ENCODE assay signal across 2 fruit fly cellular contexts in the genomic region with DNA sequence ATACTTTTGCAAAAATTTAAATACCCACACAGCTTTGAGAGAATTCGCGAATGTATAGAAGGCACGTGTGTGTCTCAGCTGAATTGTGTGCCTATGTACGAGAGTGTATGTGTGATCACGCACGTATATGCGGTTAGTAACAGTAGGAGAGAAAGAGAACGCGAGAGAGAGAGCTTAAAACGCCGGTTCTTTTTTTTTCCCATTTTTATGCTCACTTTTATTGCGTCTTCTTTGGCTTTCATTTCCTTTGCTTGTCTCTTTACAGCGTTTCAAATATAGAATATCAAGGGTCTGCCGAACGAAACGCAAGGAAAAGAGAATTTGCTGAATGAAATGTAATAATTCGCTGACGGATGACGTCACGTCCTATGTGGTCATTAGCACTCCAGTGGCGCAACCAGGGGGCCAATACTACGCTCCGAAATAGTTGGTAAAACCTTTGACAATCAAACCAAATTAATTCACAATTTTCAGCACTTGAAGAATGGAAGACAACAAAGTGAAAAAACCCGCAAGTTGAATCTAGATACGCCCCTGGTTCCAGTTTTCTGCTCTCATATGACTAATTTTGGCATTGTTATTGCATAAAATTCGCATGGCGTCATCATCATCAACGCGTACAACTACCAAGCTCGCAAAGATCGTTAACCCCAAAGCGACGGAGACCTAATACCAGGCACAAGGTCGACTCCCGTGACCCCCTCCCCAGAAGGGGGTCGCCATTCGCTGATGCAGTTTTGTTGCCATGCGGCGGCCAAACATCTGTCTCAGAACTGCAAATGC.
TF ChIP-seq lines count a peak whose summit lies in the region.

No protein-coding gene starts in this region.

TF ChIP-seq in whole organism, embryonic, 481 proteins besides CTCF, POLR2A, EP300 and RAD21 (continued from another document and continues in another):
- TF ChIP-seq shn (GFP tag; optimal IDR thresholded peaks at IDR 0.05; lab: Kevin White, UChicago) (peak; percentile 59), NfI (GFP tag; optimal IDR thresholded peaks at IDR 0.05; lab: Kevin White, UChicago) (peak; percentile 38), Rfx (GFP tag; IDR thresholded peaks at IDR 0.05; lab: Robert Waterston, UW) (peak; percentile 95), fd64A (GFP tag; optimal IDR thresholded peaks at IDR 0.05; lab: Kevin White, UChicago) (no peak), Fer3 (tag; optimal IDR thresholded peaks at IDR 0.05; lab: Kevin White, UChicago) (peak; percentile 70), CG6683 (GFP tag; optimal IDR thresholded peaks at IDR 0.05; lab: Kevin White, UChicago) (no peak), exex (tag; optimal IDR thresholded peaks at IDR 0.05; lab: Kevin White, UChicago) (no peak), CG17568 (GFP tag; optimal IDR thresholded peaks at IDR 0.05; lab: Kevin White, UChicago) (peak; percentile 16), CG14710 (tag; optimal IDR thresholded peaks at IDR 0.05; lab: Kevin White, UChicago) (no peak), usp (GFP tag; optimal IDR thresholded peaks at IDR 0.05; lab: Kevin White, UChicago) (no peak), az2 (GFP tag; optimal IDR thresholded peaks at IDR 0.05; lab: Kevin White, UChicago) (peak; percentile 32), dpn (GFP tag; optimal IDR thresholded peaks at IDR 0.05; lab: Kevin White, UChicago) (peak; percentile 56 to 61), HLH54F (GFP tag; optimal IDR thresholded peaks at IDR 0.05; lab: Kevin White, UChicago) (peak; percentile 86), Atf3 (GFP tag; optimal IDR thresholded peaks at IDR 0.05; lab: Kevin White, UChicago) (peak; percentile 28), NFAT (GFP tag; IDR thresholded peaks at IDR 0.05; lab: Robert Waterston, UW) (peak; percentile 86), chif (GFP tag; optimal IDR thresholded peaks at IDR 0.05; lab: Kevin White, UChicago) (peak in 1 of 2 experiments; percentile 35), CG8478 (optimal IDR thresholded peaks at IDR 0.05; lab: Kevin White, UChicago) (no peak), seq (GFP tag; IDR thresholded peaks at IDR 0.05; lab: Robert Waterston, UW) (peak; percentile 45; the same call in 1 of the 2 replicates), YL-1 (GFP tag; optimal IDR thresholded peaks at IDR 0.05; lab: Kevin White, UChicago) (peak; percentile 9), danr (GFP tag; IDR thresholded peaks at IDR 0.05; lab: Robert Waterston, UW) (no peak), inv (GFP tag; IDR thresholded peaks at IDR 0.05; lab: Robert Waterston, UW; ENCODE audit: partially characterized antibody) (no peak), Atf6 (GFP tag; IDR thresholded peaks at IDR 0.05; lab: Robert Waterston, UW) (peak; percentile 70; the same call in 1 of the 2 replicates), Stat92E (GFP tag; optimal IDR thresholded peaks at IDR 0.05; lab: Kevin White, UChicago) (no peak), MTF-1 (GFP tag; optimal IDR thresholded peaks at IDR 0.05; lab: Kevin White, UChicago; ENCODE audit: borderline replicate concordance) (peak; percentile 5), CG11504 (tag; optimal IDR thresholded peaks at IDR 0.05; lab: Kevin White, UChicago) (peak; percentile 9), maf-S (GFP tag; optimal IDR thresholded peaks at IDR 0.05; lab: Kevin White, UChicago) (peak; percentile 59), CG12219 (GFP tag; optimal IDR thresholded peaks at IDR 0.05; lab: Kevin White, UChicago) (no peak), Spps (tag; optimal IDR thresholded peaks at IDR 0.05; lab: Kevin White, UChicago) (no peak), CG10979 (tag; optimal IDR thresholded peaks at IDR 0.05; lab: Kevin White, UChicago) (no peak), CG1647 (GFP tag; optimal IDR thresholded peaks at IDR 0.05; lab: Kevin White, UChicago) (peak; percentile 15), GATAe (GFP tag; conservative IDR thresholded peaks at IDR 0.05; lab: Robert Waterston, UW) (no peak), CG32772 (GFP tag; IDR thresholded peaks at IDR 0.05; lab: Robert Waterston, UW) (peak; percentile 43; the same call in 1 of the 2 replicates), lilli (GFP tag; optimal IDR thresholded peaks at IDR 0.05; lab: Kevin White, UChicago) (peak; percentile 91), chm (GFP tag; IDR thresholded peaks at IDR 0.05; lab: Robert Waterston, UW) (peak; percentile 60), bbx (GFP tag; IDR thresholded peaks at IDR 0.05; lab: Robert Waterston, UW; ENCODE audit: partially characterized antibody) (no peak), ase (GFP tag; IDR thresholded peaks at IDR 0.05; lab: Robert Waterston, UW) (0 out of 3 replicates have a peak, but pooled peaks have one; percentile 8), MBD-R2 (GFP tag; IDR thresholded peaks at IDR 0.05; lab: Robert Waterston, UW) (peak; percentile 62; the same call in 1 of the 2 replicates), Lpt (GFP tag; optimal IDR thresholded peaks at IDR 0.05; lab: Kevin White, UChicago) (no peak), ssp (GFP tag; IDR thresholded peaks at IDR 0.05; lab: Robert Waterston, UW) (no peak), CG31224 (GFP tag; IDR thresholded peaks at IDR 0.05; lab: Robert Waterston, UW) (peak; percentile 73), gro (GFP tag; optimal IDR thresholded peaks at IDR 0.05; lab: Kevin White, UChicago) (peak; percentile 88), Dbx (GFP tag; IDR thresholded peaks at IDR 0.05; lab: Robert Waterston, UW) (peak; percentile 92), CG11398 (GFP tag; optimal IDR thresholded peaks at IDR 0.05; lab: Kevin White, UChicago) (no peak), CG2202 (tag; optimal IDR thresholded peaks at IDR 0.05; lab: Kevin White, UChicago) (no peak), CG17385 (GFP tag; optimal IDR thresholded peaks at IDR 0.05; lab: Kevin White, UChicago) (peak; percentile 8), Kr (GFP tag; optimal IDR thresholded peaks at IDR 0.05; lab: Kevin White, UChicago) (no peak), CG43689 (GFP tag; IDR thresholded peaks at IDR 0.05; lab: Robert Waterston, UW) (0 out of 2 replicates have a peak, but pooled peaks have one; percentile 33), tx (GFP tag; optimal IDR thresholded peaks at IDR 0.05; lab: Kevin White, UChicago) (peak; percentile 65), zfh2 (GFP tag; optimal IDR thresholded peaks at IDR 0.05; lab: Kevin White, UChicago) (peak; percentile 91), CG15269 (tag; optimal IDR thresholded peaks at IDR 0.05; lab: Kevin White, UChicago) (peak; percentile 41), crol (GFP tag; IDR thresholded peaks at IDR 0.05; lab: Robert Waterston, UW) (0 out of 2 replicates have a peak, but pooled peaks have one; percentile 18), chinmo (GFP tag; IDR thresholded peaks at IDR 0.05; lab: Robert Waterston, UW; ENCODE audit: partially characterized antibody) (0 out of 4 replicates have a peak, but pooled peaks have one; percentile 59), CG11085 (GFP tag; IDR thresholded peaks at IDR 0.05; lab: Robert Waterston, UW) (peak; percentile 84), Abd-B (GFP tag; optimal IDR thresholded peaks at IDR 0.05; lab: Kevin White, UChicago) (peak; percentile 37), Dll (GFP tag; IDR thresholded peaks at IDR 0.05; lab: Robert Waterston, UW; ENCODE audit: partially characterized antibody) (no peak), CG4404 (GFP tag; IDR thresholded peaks at IDR 0.05; lab: Robert Waterston, UW) (peak; percentile 47), CG9609 (GFP tag; optimal IDR thresholded peaks at IDR 0.05; lab: Kevin White, UChicago) (peak; percentile 52), CG4328 (GFP tag; optimal IDR thresholded peaks at IDR 0.05; lab: Kevin White, UChicago) (no peak), Hmr (GFP tag; optimal IDR thresholded peaks at IDR 0.05; lab: Kevin White, UChicago) (peak; percentile 85)

TF ChIP-seq in whole organism, prepupa, 60 proteins besides CTCF, POLR2A, EP300 and RAD21 (continued from another document):
- peak; percentile 92 for TF ChIP-seq CG6163 (GFP tag; IDR thresholded peaks at IDR 0.05; lab: Robert Waterston, UW)
- TF ChIP-seq cyc (GFP tag; optimal IDR thresholded peaks at IDR 0.05; lab: Kevin White, UChicago): peak; percentile 91
- TF ChIP-seq CG3919 (GFP tag; optimal IDR thresholded peaks at IDR 0.05; lab: Kevin White, UChicago): peak; percentile 85
- TF ChIP-seq Eip93F (GFP tag; optimal IDR thresholded peaks at IDR 0.05; lab: Kevin White, UChicago): peak; percentile 8
- peak; percentile 29 for TF ChIP-seq CG11762 (GFP tag; optimal IDR thresholded peaks at IDR 0.05; lab: Kevin White, UChicago; ENCODE audit: insufficient read depth)
- peak; percentile 73 for TF ChIP-seq Gug (GFP tag; IDR thresholded peaks at IDR 0.05; lab: Robert Waterston, UW)
- TF ChIP-seq CG10631 (GFP tag; optimal IDR thresholded peaks at IDR 0.05; lab: Kevin White, UChicago): peak; percentile 69
- TF ChIP-seq Met (GFP tag; optimal IDR thresholded peaks at IDR 0.05; lab: Kevin White, UChicago): peak; percentile 91
- TF ChIP-seq CG4318 (GFP tag; optimal IDR thresholded peaks at IDR 0.05; lab: Kevin White, UChicago): peak; percentile 13
- peak; percentile 84 for TF ChIP-seq pdm3 (GFP tag; optimal IDR thresholded peaks at IDR 0.05; lab: Kevin White, UChicago)
- TF ChIP-seq Ets96B (tag; optimal IDR thresholded peaks at IDR 0.05; lab: Kevin White, UChicago): peak; percentile 56
- TF ChIP-seq CG8632 (GFP tag; optimal IDR thresholded peaks at IDR 0.05; lab: Kevin White, UChicago): peak; percentile 62
- peak; percentile 93 for TF ChIP-seq CG31627 (GFP tag; optimal IDR thresholded peaks at IDR 0.05; lab: Kevin White, UChicago)
- peak; percentile 45 for TF ChIP-seq Blimp-1 (GFP tag; optimal IDR thresholded peaks at IDR 0.05; lab: Kevin White, UChicago)
